Fruit fly (Drosophila melanogaster): ENCODE measurements around the gene CG5342.
A peak's percentile ranks its signal among the peaks of the same experiment; 100 is the strongest.

CG5342 gene

DNA sequence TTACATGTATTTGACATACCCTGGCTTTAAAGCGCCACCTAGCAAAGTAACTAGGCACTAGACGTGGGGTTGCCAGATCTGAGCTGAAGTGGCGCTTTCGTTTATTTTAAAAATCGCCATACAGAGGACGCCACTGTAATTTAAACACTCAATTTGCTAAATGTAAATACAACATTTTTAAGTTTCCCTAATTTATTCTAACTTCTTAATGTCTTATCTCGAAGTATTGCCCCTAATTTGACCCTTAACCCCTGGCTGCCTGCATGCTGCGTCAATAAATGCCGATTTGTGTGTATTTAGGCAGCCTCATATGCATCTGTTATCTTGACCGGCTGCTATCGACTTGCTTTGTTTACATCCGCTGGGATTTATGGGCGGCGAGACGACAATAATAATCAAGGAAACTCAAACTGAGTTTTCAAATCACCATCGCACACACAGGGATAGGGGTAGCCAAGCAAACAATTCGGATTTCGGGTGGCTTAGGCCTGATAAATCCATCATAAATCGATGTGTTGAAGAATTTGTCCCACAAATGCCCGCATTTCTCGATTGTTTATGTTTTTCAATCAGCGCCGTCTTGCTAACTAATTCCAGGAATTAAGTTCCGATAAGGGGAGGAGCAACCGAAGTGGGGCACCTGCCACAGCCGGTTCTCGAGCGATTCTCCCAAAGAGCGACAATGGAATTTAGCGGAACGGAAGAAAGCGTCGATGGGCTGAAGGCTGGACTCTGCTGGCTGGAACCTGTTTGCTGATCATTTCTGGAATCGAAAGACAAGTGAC, 34.8 kb downstream of the CG5342 start (continued):
- TF ChIP-seq grn (GFP tag; optimal IDR thresholded peaks at IDR 0.05) (peak; percentile 20), mam (GFP tag; optimal IDR thresholded peaks at IDR 0.05) (peak; percentile 62), ac (GFP tag; optimal IDR thresholded peaks at IDR 0.05) (peak; percentile 41), unpg (GFP tag; optimal IDR thresholded peaks at IDR 0.05) (peak; percentile 18), esg (GFP tag; conservative IDR thresholded peaks at IDR 0.05) (peak; percentile 42; the same call in 1 of the 2 replicates), Sox100B (GFP tag; optimal IDR thresholded peaks at IDR 0.05) (no peak), CG30020 (tag; optimal IDR thresholded peaks at IDR 0.05) (no peak), so (GFP tag; IDR thresholded peaks at IDR 0.05) (peak; percentile 55; the same call in 1 of the 3 replicates), fd96Cb (tag; optimal IDR thresholded peaks at IDR 0.05) (peak; percentile 38), CG16779 (GFP tag; IDR thresholded peaks at IDR 0.05) (peak; percentile 13; the same call in 1 of the 2 replicates), CG30431 (GFP tag; optimal IDR thresholded peaks at IDR 0.05) (peak; percentile 45), dmrt11E (tag; optimal IDR thresholded peaks at IDR 0.05) (peak; percentile 61), zen2 (GFP tag; IDR thresholded peaks at IDR 0.05; ENCODE audit: partially characterized antibody) (no peak), Meics (GFP tag; optimal IDR thresholded peaks at IDR 0.05) (peak; percentile 6), dimm (GFP tag; IDR thresholded peaks at IDR 0.05) (no peak), CG31441 (GFP tag; IDR thresholded peaks at IDR 0.05) (peak; percentile 44; the same call in 1 of the 2 replicates), CG3281 (GFP tag; optimal IDR thresholded peaks at IDR 0.05) (no peak), H2.0 (GFP tag; IDR thresholded peaks at IDR 0.05) (0 out of 2 replicates have a peak, but pooled peaks have one; percentile 25), gcm (GFP tag; optimal IDR thresholded peaks at IDR 0.05) (peak; percentile 89), Sry-δ (GFP tag; optimal IDR thresholded peaks at IDR 0.05) (peak; percentile 24), Myb (GFP tag; optimal IDR thresholded peaks at IDR 0.05) (peak; percentile 82), danr (GFP tag; IDR thresholded peaks at IDR 0.05) (peak; percentile 60), Hmx (GFP tag; optimal IDR thresholded peaks at IDR 0.05) (no peak), NC2β (GFP tag; optimal IDR thresholded peaks at IDR 0.05) (peak; percentile 68), Sin3A (optimal IDR thresholded peaks at IDR 0.05) (no peak), CG7928 (GFP tag; optimal IDR thresholded peaks at IDR 0.05) (no peak), gt (GFP tag; IDR thresholded peaks at IDR 0.05) (0 out of 2 replicates have a peak, but pooled peaks have one; percentile 31), HLH3B (GFP tag; IDR thresholded peaks at IDR 0.05) (peak; percentile 65), GATAe (GFP tag; conservative IDR thresholded peaks at IDR 0.05) (no peak), CG7372 (GFP tag; IDR thresholded peaks at IDR 0.05) (peak; percentile 55; the same call in 1 of the 2 replicates), mirr (GFP tag; optimal IDR thresholded peaks at IDR 0.05) (no peak), PHDP (tag; optimal IDR thresholded peaks at IDR 0.05) (peak; percentile 60), sc (optimal IDR thresholded peaks at IDR 0.05) (no peak), sc (GFP tag; optimal IDR thresholded peaks at IDR 0.05) (peak; percentile 22), CG18599 (GFP tag; optimal IDR thresholded peaks at IDR 0.05) (no peak), CG7745 (tag; optimal IDR thresholded peaks at IDR 0.05) (peak; percentile 83), Mad (GFP tag; optimal IDR thresholded peaks at IDR 0.05) (peak; percentile 45), CG8388 (GFP tag; optimal IDR thresholded peaks at IDR 0.05) (no peak), CG17802 (tag; optimal IDR thresholded peaks at IDR 0.05) (peak; percentile 1), CG17829 (tag; optimal IDR thresholded peaks at IDR 0.05) (peak; percentile 78), Doc2 (GFP tag; IDR thresholded peaks at IDR 0.05) (no peak), kni (GFP tag; optimal IDR thresholded peaks at IDR 0.05) (peak; percentile 19), usp (GFP tag; optimal IDR thresholded peaks at IDR 0.05) (no peak), CHES-1-like (GFP tag; optimal IDR thresholded peaks at IDR 0.05) (no peak), toy (GFP tag; IDR thresholded peaks at IDR 0.05) (no peak), tin (GFP tag; optimal IDR thresholded peaks at IDR 0.05) (peak; percentile 66), CG13123 (GFP tag; optimal IDR thresholded peaks at IDR 0.05) (peak; percentile 27), CG17359 (tag; optimal IDR thresholded peaks at IDR 0.05) (peak; percentile 41), pum (GFP tag; optimal IDR thresholded peaks at IDR 0.05) (peak; percentile 49), CG4282 (GFP tag; optimal IDR thresholded peaks at IDR 0.05) (peak; percentile 7)

Data from whole organism, embryonic.